Fruit fly (Drosophila melanogaster): ENCODE measurements around the gene CG14402.

- TF ChIP-seq psq (optimal IDR thresholded peaks at IDR 0.05) (no peak), Sin3A (optimal IDR thresholded peaks at IDR 0.05) (no peak), h (optimal IDR thresholded peaks at IDR 0.05) (no peak)
These were observed 18.0 kb upstream of the CG14402 start, which contains the start of gene CG31674 for dm6 chr2L:20831060-20831459.
